Worm (Caenorhabditis elegans): ENCODE data around the gene F59H6.15.
"Not testable (repeated sequence)": the region's sequence is repeated elsewhere in the genome, so short reads cannot be mapped to it uniquely, and the experiment has no call there.

Gene F59H6.15

ce11 chrII:2045505-2045904, 32.7 kb downstream of the F59H6.15 start, which contains the start of gene bath-24:
TSS of gene bath-24 (minus strand) at chrII:2045605.
- no peak for TF ChIP-seq ceh-18 (tag; optimal IDR thresholded peaks at IDR 0.05)
- no peak for TF ChIP-seq ceh-22 (tag; optimal IDR thresholded peaks at IDR 0.05)
- no peak for TF ChIP-seq pag-3 (tag; optimal IDR thresholded peaks at IDR 0.05; ENCODE audit: borderline replicate concordance)
- no peak for TF ChIP-seq pha-2 (tag; optimal IDR thresholded peaks at IDR 0.05)
- no peak for TF ChIP-seq ref-2 (tag; optimal IDR thresholded peaks at IDR 0.05)

ce11 chrII:2046556-2046955, 33.8 kb downstream of the F59H6.15 start, which contains the start of gene math-1:
TSS of gene math-1 (minus strand) at chrII:2046656.
- TF ChIP-seq fax-1 (tag; optimal IDR thresholded peaks at IDR 0.05); npax-4 (tag; optimal IDR thresholded peaks at IDR 0.05); unc-55 (GFP tag; optimal IDR thresholded peaks at IDR 0.05): not testable (repeated sequence)

- TF ChIP-seq ahr-1 (tag; optimal IDR thresholded peaks at IDR 0.05) (no peak), ama-1 (optimal IDR thresholded peaks at IDR 0.05) (no peak), dve-1 (tag; optimal IDR thresholded peaks at IDR 0.05) (no peak), ceh-2 (tag; optimal IDR thresholded peaks at IDR 0.05) (no peak), syd-9 (tag; optimal IDR thresholded peaks at IDR 0.05) (no peak)
Measured at ce11 chrII:2051372-2051771, 38.6 kb downstream of the F59H6.15 start, which contains the start of gene fbxb-35. TSS of gene fbxb-35 (plus strand) at chrII:2051672.

DNA sequence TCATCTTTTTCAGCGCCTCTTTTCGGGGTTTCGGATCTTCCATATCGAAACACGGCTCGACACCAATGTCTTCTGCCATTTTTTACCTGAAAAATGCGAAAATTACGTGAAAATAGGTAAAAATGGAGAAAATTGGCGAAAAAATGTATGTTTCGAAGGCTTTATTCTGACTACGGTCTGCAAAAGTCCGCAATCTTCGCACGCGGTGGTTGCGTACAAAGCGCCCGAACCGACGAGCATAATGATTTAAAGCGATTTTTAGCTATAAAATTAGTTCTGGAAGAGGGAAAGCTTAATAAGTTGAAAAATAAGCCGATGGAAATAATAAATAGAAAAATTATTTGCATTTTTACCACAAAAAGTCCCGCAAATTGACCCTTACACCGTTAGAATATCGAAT, 46.2 kb downstream of the F59H6.15 start, which contains the start of gene F07E5.5:
F07E5.5 (minus strand) TSS at position 86 of the 400 bp plus-strand sequence.
- peak; percentile 42 for TF ChIP-seq nfya-1 (tag; optimal IDR thresholded peaks at IDR 0.05)
- no peak for TF ChIP-seq syd-9 (tag; optimal IDR thresholded peaks at IDR 0.05)
- TF ChIP-seq pha-2 (tag; optimal IDR thresholded peaks at IDR 0.05) = no peak
- no peak for TF ChIP-seq unc-3 (GFP tag; conservative IDR thresholded peaks at IDR 0.05)
- TF ChIP-seq unc-3 (tag; optimal IDR thresholded peaks at IDR 0.05) = no peak
- TF ChIP-seq tbx-2 (tag; optimal IDR thresholded peaks at IDR 0.05) = peak; percentile 1
- TF ChIP-seq unc-42 (tag; optimal IDR thresholded peaks at IDR 0.05) = peak; percentile 20
- no peak for TF ChIP-seq hlh-30 (tag; optimal IDR thresholded peaks at IDR 0.05; ENCODE audit: insufficient read depth)

All from whole organism, late embryonic.